Worm (Caenorhabditis elegans): Measurements from ENCODE around the gene ddx-15.

The ddx-15 gene

ce11 chrIII:5623418-5623817 is 31.9 kb upstream of the ddx-15 start:
- TF ChIP-seq ztf-29 (GFP tag; IDR thresholded peaks at IDR 0.05) = no peak
- no peak for TF ChIP-seq flt-1 (GFP tag; IDR thresholded peaks at IDR 0.05)
- TF ChIP-seq tab-1 (GFP tag; IDR thresholded peaks at IDR 0.05) = no peak
- no peak for TF ChIP-seq ref-1 (GFP tag; conservative IDR thresholded peaks at IDR 0.05)
- TF ChIP-seq cog-1 (tag; optimal IDR thresholded peaks at IDR 0.05) = no peak
- no peak for TF ChIP-seq med-1 (GFP tag; optimal IDR thresholded peaks at IDR 0.05; ENCODE audit: insufficient read depth)
- TF ChIP-seq T22C8.4 (GFP tag; IDR thresholded peaks at IDR 0.05) = no peak
- no peak for TF ChIP-seq ztf-23 (GFP tag; IDR thresholded peaks at IDR 0.05)
- TF ChIP-seq klf-2 (GFP tag; conservative IDR thresholded peaks at IDR 0.05) = no peak

- no peak for TF ChIP-seq flt-1 (GFP tag; IDR thresholded peaks at IDR 0.05)
- TF ChIP-seq cog-1 (tag; optimal IDR thresholded peaks at IDR 0.05) = no peak
- no peak for TF ChIP-seq tab-1 (GFP tag; IDR thresholded peaks at IDR 0.05)
- TF ChIP-seq ztf-23 (GFP tag; IDR thresholded peaks at IDR 0.05) = no peak
- no peak for TF ChIP-seq ztf-29 (GFP tag; IDR thresholded peaks at IDR 0.05)
- no peak for TF ChIP-seq med-1 (GFP tag; optimal IDR thresholded peaks at IDR 0.05; ENCODE audit: insufficient read depth)
- TF ChIP-seq T22C8.4 (GFP tag; IDR thresholded peaks at IDR 0.05) = no peak
- no peak for TF ChIP-seq klf-2 (GFP tag; conservative IDR thresholded peaks at IDR 0.05)
- TF ChIP-seq ref-1 (GFP tag; conservative IDR thresholded peaks at IDR 0.05) = no peak
Measured at ce11 chrIII:5622232-5623009, 30.9 kb upstream of the ddx-15 start.

- no peak for TF ChIP-seq flt-1 (GFP tag; IDR thresholded peaks at IDR 0.05)
- TF ChIP-seq cog-1 (tag; optimal IDR thresholded peaks at IDR 0.05) = peak; percentile 53
- no peak for TF ChIP-seq ztf-23 (GFP tag; IDR thresholded peaks at IDR 0.05)
Measured at ce11 chrIII:5621236-5621635, 29.7 kb upstream of the ddx-15 start.

ce11 chrIII:5620186-5620585 is 28.7 kb upstream of the ddx-15 start:
- TF ChIP-seq ztf-23 (GFP tag; IDR thresholded peaks at IDR 0.05) (no peak), klf-2 (GFP tag; conservative IDR thresholded peaks at IDR 0.05) (no peak), tab-1 (GFP tag; IDR thresholded peaks at IDR 0.05) (no peak), ztf-29 (GFP tag; IDR thresholded peaks at IDR 0.05) (no peak), flt-1 (GFP tag; IDR thresholded peaks at IDR 0.05) (no peak), med-1 (GFP tag; optimal IDR thresholded peaks at IDR 0.05; ENCODE audit: insufficient read depth) (no peak), cog-1 (tag; optimal IDR thresholded peaks at IDR 0.05) (no peak), ref-1 (GFP tag; conservative IDR thresholded peaks at IDR 0.05) (no peak), T22C8.4 (GFP tag; IDR thresholded peaks at IDR 0.05) (no peak)

ce11 chrIII:5615675-5616074 is 24.2 kb upstream of the ddx-15 start:
- TF ChIP-seq ztf-29 (GFP tag; IDR thresholded peaks at IDR 0.05) (no peak), ref-1 (GFP tag; conservative IDR thresholded peaks at IDR 0.05) (no peak), klf-2 (GFP tag; conservative IDR thresholded peaks at IDR 0.05) (no peak)

ce11 chrIII:5614648-5615047 is 23.1 kb upstream of the ddx-15 start, which contains the start of gene basl-1:
TSS of gene basl-1 (plus strand) at chrIII:5614948.
- TF ChIP-seq tab-1 (GFP tag; IDR thresholded peaks at IDR 0.05) (no peak), flt-1 (GFP tag; IDR thresholded peaks at IDR 0.05) (no peak), ztf-29 (GFP tag; IDR thresholded peaks at IDR 0.05) (no peak), T22C8.4 (GFP tag; IDR thresholded peaks at IDR 0.05) (no peak), med-1 (GFP tag; optimal IDR thresholded peaks at IDR 0.05; ENCODE audit: insufficient read depth) (no peak), ztf-23 (GFP tag; IDR thresholded peaks at IDR 0.05) (no peak), cog-1 (tag; optimal IDR thresholded peaks at IDR 0.05) (no peak), klf-2 (GFP tag; conservative IDR thresholded peaks at IDR 0.05) (no peak), ref-1 (GFP tag; conservative IDR thresholded peaks at IDR 0.05) (no peak)

ce11 chrIII:5611604-5612324 is 20.2 kb upstream of the ddx-15 start, which contains the start of gene bas-1:
TSS of gene bas-1 (plus strand) at chrIII:5612274.
- no peak for TF ChIP-seq med-1 (GFP tag; optimal IDR thresholded peaks at IDR 0.05; ENCODE audit: insufficient read depth)
- no peak for TF ChIP-seq ref-1 (GFP tag; conservative IDR thresholded peaks at IDR 0.05)
- TF ChIP-seq ztf-23 (GFP tag; IDR thresholded peaks at IDR 0.05) = no peak
- TF ChIP-seq ztf-29 (GFP tag; IDR thresholded peaks at IDR 0.05) = no peak
- no peak for TF ChIP-seq flt-1 (GFP tag; IDR thresholded peaks at IDR 0.05)
- no peak for TF ChIP-seq T22C8.4 (GFP tag; IDR thresholded peaks at IDR 0.05)
- TF ChIP-seq tab-1 (GFP tag; IDR thresholded peaks at IDR 0.05) = no peak
- TF ChIP-seq cog-1 (tag; optimal IDR thresholded peaks at IDR 0.05) = no peak
- no peak for TF ChIP-seq klf-2 (GFP tag; conservative IDR thresholded peaks at IDR 0.05)

- TF ChIP-seq cog-1 (tag; optimal IDR thresholded peaks at IDR 0.05) = no peak
- no peak for TF ChIP-seq ztf-23 (GFP tag; IDR thresholded peaks at IDR 0.05)
- TF ChIP-seq flt-1 (GFP tag; IDR thresholded peaks at IDR 0.05) = no peak
- TF ChIP-seq ref-1 (GFP tag; conservative IDR thresholded peaks at IDR 0.05) = no peak
- TF ChIP-seq klf-2 (GFP tag; conservative IDR thresholded peaks at IDR 0.05) = no peak
- TF ChIP-seq ztf-29 (GFP tag; IDR thresholded peaks at IDR 0.05) = no peak
- no peak for TF ChIP-seq med-1 (GFP tag; optimal IDR thresholded peaks at IDR 0.05; ENCODE audit: insufficient read depth)
- TF ChIP-seq tab-1 (GFP tag; IDR thresholded peaks at IDR 0.05) = no peak
- TF ChIP-seq T22C8.4 (GFP tag; IDR thresholded peaks at IDR 0.05) = no peak
Measured at ce11 chrIII:5610276-5610675, 18.8 kb upstream of the ddx-15 start, which contains the start of gene C05D2.8. TSS of gene C05D2.8 (minus strand) at chrIII:5610346.

- TF ChIP-seq cog-1 (tag; optimal IDR thresholded peaks at IDR 0.05) = no peak
Measured at ce11 chrIII:5604080-5604479, 12.6 kb upstream of the ddx-15 start, which contains the start of gene xnd-1. TSS of gene xnd-1 (plus strand) at chrIII:5604460.
